Fruit fly (Drosophila melanogaster) whole organism, pupa: Measurements from ENCODE around the gene CG5191.

Source experiments
- CG10348 ChIP-seq: fragments of 200-800 bp; sonication (Bioruptor generic); IDR thresholded peaks from 2 replicates; pipeline ENCODE4 v1.3.6; 2022; ENCODE audit warnings: missing biosample characterization, missing genetic modification characterization
- CG12605 ChIP-seq: fragments of 200-800 bp; sonication (Bioruptor generic); IDR thresholded peaks from 2 replicates; pipeline ENCODE4 v1.3.6; 2022; ENCODE audit warnings: missing biosample characterization, missing genetic modification characterization
- CG13204 ChIP-seq: fragments of 200-800 bp; sonication (Bioruptor generic); optimal IDR thresholded peaks from 2 replicates; lab custom pipeline; 2018; ENCODE audit warnings: missing biosample characterization, mild to moderate bottlenecking, missing genetic modification characterization, moderate library complexity
- CG14655 ChIP-seq: fragments of 200-800 bp; sonication (Bioruptor generic); optimal IDR thresholded peaks from 3 replicates; lab custom pipeline; 2017; ENCODE audit warnings: mild to moderate bottlenecking, missing biosample characterization, missing genetic modification reagents, missing genetic modification characterization
- CG15710 ChIP-seq: fragments of 200-800 bp; sonication (Bioruptor generic); optimal IDR thresholded peaks from 2 replicates; lab custom pipeline; 2018; ENCODE audit warnings: missing biosample characterization, mild to moderate bottlenecking, missing genetic modification characterization, moderate library complexity
- CG17806 ChIP-seq: fragments of 200-800 bp; sonication (Bioruptor generic); optimal IDR thresholded peaks from 2 replicates; lab custom pipeline; 2018; ENCODE audit warnings: missing biosample characterization, mild to moderate bottlenecking, missing genetic modification characterization, moderate library complexity
- CG32121 ChIP-seq: fragments of 200-800 bp; sonication (Bioruptor generic); IDR thresholded peaks from 2 replicates; pipeline ENCODE4 v1.3.6; 2022; ENCODE audit warnings: missing biosample characterization, missing genetic modification characterization
- CG34367 ChIP-seq: fragments of 200-800 bp; sonication (Bioruptor generic); optimal IDR thresholded peaks from 2 replicates; lab custom pipeline; 2018; ENCODE audit warnings: missing biosample characterization, mild to moderate bottlenecking, missing genetic modification characterization
- CG4496 ChIP-seq: fragments of 200-800 bp; sonication (Bioruptor generic); IDR thresholded peaks from 3 replicates; pipeline ENCODE4 v1.3.6; 2022; ENCODE audit warnings: missing biosample characterization, missing genetic modification characterization
- CG8159 ChIP-seq: fragments of 200-800 bp; sonication (Bioruptor generic); optimal IDR thresholded peaks from 3 replicates; lab custom pipeline; 2018; ENCODE audit warnings: missing biosample characterization, mild to moderate bottlenecking, missing genetic modification characterization, moderate library complexity
- CG8301 ChIP-seq: fragments of 200-800 bp; sonication (Bioruptor generic); optimal IDR thresholded peaks from 2 replicates; lab custom pipeline; 2018; ENCODE audit warnings: missing biosample characterization, mild to moderate bottlenecking, missing genetic modification characterization
- CG9948 ChIP-seq: fragments of 200-800 bp; sonication (Bioruptor generic); optimal IDR thresholded peaks from 2 replicates; lab custom pipeline; 2018; ENCODE audit warnings: missing biosample characterization, mild to moderate bottlenecking, missing genetic modification characterization, moderate library complexity
- D1 ChIP-seq: fragments of 200-800 bp; sonication (Bioruptor generic); optimal IDR thresholded peaks from 2 replicates; lab custom pipeline; 2018; ENCODE audit warnings: missing biosample characterization, mild to moderate bottlenecking, missing genetic modification characterization, moderate library complexity
- EcR ChIP-seq: fragments of 200-800 bp; sonication (Bioruptor generic); optimal IDR thresholded peaks from 3 replicates; lab custom pipeline; 2019; ENCODE audit warnings: missing biosample characterization, missing genetic modification characterization, mild to moderate bottlenecking, moderate library complexity, missing genetic modification reagents
- Ets98B ChIP-seq: fragments of 200-800 bp; sonication (Bioruptor generic); IDR thresholded peaks from 2 replicates; pipeline ENCODE4 v1.3.6; 2022; ENCODE audit warnings: missing biosample characterization, missing genetic modification characterization
- Pif1A ChIP-seq: fragments of 200-800 bp; sonication (Bioruptor generic); optimal IDR thresholded peaks from 3 replicates; lab custom pipeline; 2016; ENCODE audit warnings: missing biosample characterization, missing genetic modification characterization
- Pif1B ChIP-seq: fragments of 200-800 bp; sonication (Bioruptor generic); optimal IDR thresholded peaks from 3 replicates; lab custom pipeline; 2016; ENCODE audit warnings: missing biosample characterization, missing genetic modification characterization
- Snoo ChIP-seq: fragments of 200-800 bp; sonication (Bioruptor generic); optimal IDR thresholded peaks from 3 replicates; lab custom pipeline; 2017; ENCODE audit warnings: missing biosample characterization, mild to moderate bottlenecking, missing genetic modification characterization, inconsistent platforms
- fd96Ca ChIP-seq: fragments of 200-800 bp; sonication (Bioruptor generic); IDR thresholded peaks from 3 replicates; pipeline ENCODE4 v1.3.6; 2022; ENCODE audit warnings: missing biosample characterization, missing genetic modification characterization
- gl ChIP-seq: fragments of 200-800 bp; sonication (Bioruptor generic); optimal IDR thresholded peaks from 2 replicates; lab custom pipeline; 2018; ENCODE audit warnings: missing biosample characterization, mild to moderate bottlenecking, missing genetic modification characterization
- rn ChIP-seq: fragments of 200-800 bp; sonication (Bioruptor generic); IDR thresholded peaks from 2 replicates; pipeline ENCODE4 v1.3.6; 2022; ENCODE audit warnings: missing biosample characterization, missing genetic modification characterization

Gene CG5191

dm6 chr3R:20545678-20546077 is 15.0 kb upstream of the CG5191 start:
- 0 out of 3 replicates have a peak, but pooled peaks have one; percentile 40 for TF ChIP-seq CG4496 (GFP tag; lab: Robert Waterston, UW)
- TF ChIP-seq fd96Ca (GFP tag; lab: Robert Waterston, UW) = peak; percentile 23; the same call in 1 of the 3 replicates
- TF ChIP-seq D1 (tag; lab: Kevin White, UChicago) = no peak
- TF ChIP-seq CG12605 = 0 out of 2 replicates have a peak, but pooled peaks have one; percentile 28
- no peak for TF ChIP-seq Snoo (tag; lab: Kevin White, UChicago)
- TF ChIP-seq Ets98B (GFP tag; lab: Robert Waterston, UW) = peak; percentile 45; the same call in 1 of the 2 replicates
- peak; percentile 26; the same call in 1 of the 2 replicates for TF ChIP-seq CG32121

DNA sequence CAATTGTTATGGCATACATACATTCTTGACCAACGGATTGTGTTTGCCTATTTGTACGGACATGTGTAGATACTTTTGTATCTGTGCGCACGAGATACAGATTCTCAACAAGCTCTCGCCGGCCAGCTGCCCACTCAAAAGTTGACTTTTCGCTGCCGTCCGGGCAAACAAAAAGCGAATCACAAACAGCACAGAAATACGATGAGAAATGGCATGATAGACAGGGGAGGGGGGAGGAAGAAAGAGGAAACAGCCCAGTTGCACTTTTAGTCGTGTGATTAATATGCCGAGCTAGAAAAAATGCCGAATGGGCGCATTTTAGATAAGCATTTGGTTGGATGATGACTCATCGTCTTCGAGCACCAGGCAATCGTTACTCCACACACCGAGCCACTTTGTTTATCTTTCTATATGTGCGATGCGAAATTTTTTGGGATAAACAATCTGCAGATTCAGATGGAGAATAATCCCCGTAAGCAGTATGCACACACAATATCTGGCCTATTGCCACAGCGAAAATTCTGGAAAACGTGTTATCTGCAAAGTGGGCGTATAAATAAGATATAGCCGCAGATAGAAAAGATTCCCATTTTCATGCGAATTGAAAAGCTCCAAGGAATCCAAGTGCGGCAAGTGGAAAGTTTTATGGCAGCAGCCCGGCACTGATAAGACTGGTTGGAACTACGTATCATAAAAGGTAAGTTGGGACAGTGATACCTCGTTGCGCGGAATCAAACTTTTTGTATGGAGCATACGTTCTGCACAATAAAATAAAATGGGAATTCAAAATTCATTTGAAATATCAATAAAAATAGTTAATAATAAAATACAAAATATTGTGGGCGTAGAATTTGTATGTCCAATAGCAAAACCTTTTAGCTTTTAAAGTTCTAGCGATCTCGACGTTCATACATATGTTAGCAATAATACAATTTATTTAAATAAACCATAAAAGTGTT is 13.7 kb upstream of the CG5191 start:
- TF ChIP-seq CG14655 (GFP tag; lab: Kevin White, UChicago) (peak; percentile 18), EcR (GFP tag; lab: Kevin White, UChicago) (no peak), Pif1A (peak; percentile 17), CG13204 (GFP tag; lab: Kevin White, UChicago) (no peak), CG12605 (no peak), CG32121 (no peak), CG4496 (GFP tag; lab: Robert Waterston, UW) (0 out of 3 replicates have a peak, but pooled peaks have one; percentile 6), fd96Ca (GFP tag; lab: Robert Waterston, UW) (0 out of 3 replicates have a peak, but pooled peaks have one; percentile 20)

DNA sequence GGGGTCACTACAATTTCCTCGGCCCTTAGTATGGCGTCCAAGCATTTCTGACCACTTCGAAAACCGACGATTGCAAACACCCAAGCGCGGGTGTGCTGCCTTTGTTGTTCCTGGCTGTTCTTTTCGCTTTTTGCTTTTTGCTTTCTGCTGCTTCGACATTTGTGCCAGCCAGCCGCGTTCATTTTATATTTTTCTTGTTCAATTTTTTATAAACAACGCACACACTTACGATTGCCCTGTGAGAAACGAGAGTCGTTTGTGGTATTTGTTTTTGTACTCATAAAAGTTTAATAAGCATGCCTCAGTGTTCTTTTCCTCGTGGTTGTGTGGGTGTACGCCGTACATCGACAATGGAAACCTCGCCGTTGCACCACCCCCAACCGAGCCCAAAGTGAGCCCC is 12.9 kb upstream of the CG5191 start:
- TF ChIP-seq CG10348 (GFP tag; lab: Robert Waterston, UW) (no peak), CG12605 (peak; percentile 42; the same call in 1 of the 2 replicates), CG8301 (no peak), CG4496 (GFP tag; lab: Robert Waterston, UW) (peak; percentile 66), Pif1A (no peak), CG15710 (tag; lab: Kevin White, UChicago) (peak; percentile 42), D1 (tag; lab: Kevin White, UChicago) (no peak), Pif1B (GFP tag; lab: Kevin White, UChicago) (no peak), CG34367 (tag; lab: Kevin White, UChicago) (no peak), Snoo (tag; lab: Kevin White, UChicago) (no peak), CG9948 (tag; lab: Kevin White, UChicago) (no peak), CG32121 (no peak), gl (tag; lab: Kevin White, UChicago) (peak; percentile 70), Ets98B (GFP tag; lab: Robert Waterston, UW) (no peak), fd96Ca (GFP tag; lab: Robert Waterston, UW) (0 out of 3 replicates have a peak, but pooled peaks have one; percentile 48), CG13204 (GFP tag; lab: Kevin White, UChicago) (peak; percentile 62), rn (GFP tag; lab: Robert Waterston, UW) (no peak), CG14655 (GFP tag; lab: Kevin White, UChicago) (no peak), CG17806 (tag; lab: Kevin White, UChicago) (no peak), EcR (GFP tag; lab: Kevin White, UChicago) (peak; percentile 17), CG8159 (tag; lab: Kevin White, UChicago) (no peak)

DNA sequence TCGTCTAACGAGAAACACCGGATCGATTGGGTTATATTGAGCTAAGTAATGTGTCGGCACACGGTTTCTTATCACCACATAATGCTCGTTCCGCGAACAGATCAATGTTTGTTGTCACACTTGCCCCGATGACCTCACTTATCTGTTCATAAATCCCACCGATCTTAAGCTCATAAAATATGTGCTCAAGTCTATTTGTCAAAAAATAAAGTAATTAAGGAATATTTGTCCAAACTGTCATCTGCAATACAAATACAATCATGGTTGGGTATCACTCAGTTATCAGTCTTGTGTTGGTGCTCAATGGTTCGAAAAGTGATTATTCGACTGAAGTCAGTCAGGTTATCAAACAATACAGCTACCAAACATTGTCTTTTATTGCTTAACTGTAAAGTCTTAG is 12.4 kb upstream of the CG5191 start:
- no peak for TF ChIP-seq CG13204 (GFP tag; lab: Kevin White, UChicago)
- TF ChIP-seq CG14655 (GFP tag; lab: Kevin White, UChicago) = no peak
- no peak for TF ChIP-seq CG15710 (tag; lab: Kevin White, UChicago)
- TF ChIP-seq CG8159 (tag; lab: Kevin White, UChicago) = no peak
- TF ChIP-seq CG17806 (tag; lab: Kevin White, UChicago) = no peak
- no peak for TF ChIP-seq CG34367 (tag; lab: Kevin White, UChicago)
- no peak for TF ChIP-seq CG8301
- TF ChIP-seq CG9948 (tag; lab: Kevin White, UChicago) = no peak
- TF ChIP-seq EcR (GFP tag; lab: Kevin White, UChicago) = no peak
- no peak for TF ChIP-seq Pif1B (GFP tag; lab: Kevin White, UChicago)
- no peak for TF ChIP-seq CG12605
- no peak for TF ChIP-seq CG10348 (GFP tag; lab: Robert Waterston, UW)
- no peak for TF ChIP-seq CG4496 (GFP tag; lab: Robert Waterston, UW)
- TF ChIP-seq Ets98B (GFP tag; lab: Robert Waterston, UW) = no peak
- TF ChIP-seq gl (tag; lab: Kevin White, UChicago) = no peak
- no peak for TF ChIP-seq D1 (tag; lab: Kevin White, UChicago)
- TF ChIP-seq Snoo (tag; lab: Kevin White, UChicago) = no peak
- TF ChIP-seq CG32121 = no peak
- TF ChIP-seq rn (GFP tag; lab: Robert Waterston, UW) = no peak

DNA sequence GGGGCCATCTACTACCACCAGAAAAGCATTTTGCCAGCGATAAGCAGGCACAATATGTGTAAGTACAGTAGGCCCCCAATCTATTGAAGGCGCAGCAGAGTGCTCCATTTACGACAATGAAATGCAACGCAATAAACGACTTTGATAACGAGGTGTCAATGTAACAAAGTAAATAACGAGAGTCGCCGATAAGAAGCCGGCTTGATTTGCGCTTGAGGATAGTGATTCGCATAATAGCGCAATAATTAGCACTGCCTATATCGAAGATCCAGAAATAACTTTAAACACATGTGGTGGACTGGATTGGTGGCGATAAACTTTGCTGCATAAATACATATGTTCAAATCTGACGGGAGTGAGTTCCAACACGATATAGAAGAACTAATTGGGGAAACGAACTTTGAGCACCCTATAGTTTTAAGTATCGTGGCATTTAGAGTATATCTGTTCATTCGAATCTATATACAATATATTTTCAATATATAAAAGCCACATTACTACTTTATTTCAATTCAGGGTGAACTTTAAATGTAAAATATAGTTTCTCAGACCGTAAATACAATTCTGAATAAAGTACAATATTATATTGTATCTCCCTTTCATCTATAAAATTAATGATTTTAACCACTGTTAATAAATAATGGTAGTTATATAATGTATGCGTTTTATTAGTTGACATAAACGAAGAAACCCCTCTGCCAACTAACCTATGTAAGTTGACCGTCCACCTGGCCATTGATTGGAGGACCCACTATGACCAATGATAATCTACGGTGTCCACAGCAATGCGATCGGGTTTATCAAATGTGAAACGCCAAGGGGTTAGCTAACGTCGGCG is 11.4 kb upstream of the CG5191 start:
- TF ChIP-seq Pif1B (GFP tag; lab: Kevin White, UChicago) (no peak), Ets98B (GFP tag; lab: Robert Waterston, UW) (peak; percentile 60), fd96Ca (GFP tag; lab: Robert Waterston, UW) (peak; percentile 55; the same call in 2 of the 3 replicates), CG12605 (0 out of 2 replicates have a peak, but pooled peaks have one; percentile 22), CG32121 (0 out of 2 replicates have a peak, but pooled peaks have one; percentile 36), EcR (GFP tag; lab: Kevin White, UChicago) (peak; percentile 86), CG4496 (GFP tag; lab: Robert Waterston, UW) (0 out of 3 replicates have a peak, but pooled peaks have one; percentile 31), CG34367 (tag; lab: Kevin White, UChicago) (no peak)
